Fruit fly (Drosophila melanogaster) whole organism, embryonic: ENCODE results near the gene CNMaR.

Experiments
- Atf6 ChIP-seq: fragments of 200-800 bp; sonication (Bioruptor generic); IDR thresholded peaks from 2 replicates; pipeline ENCODE4 v1.3.6; 2022; ENCODE audit warnings: missing biosample characterization, missing genetic modification characterization
- B-H2 ChIP-seq: fragments of 200-800 bp; sonication (Bioruptor generic); optimal IDR thresholded peaks from 2 replicates; lab custom pipeline; 2018; ENCODE audit warnings: missing biosample characterization, mild to moderate bottlenecking, missing genetic modification characterization
- BtbVII ChIP-seq: fragments of 200-800 bp; sonication (Bioruptor generic); optimal IDR thresholded peaks from 3 replicates; lab custom pipeline; 2017; ENCODE audit warnings: missing biosample characterization, mild to moderate bottlenecking, missing genetic modification characterization
- CG10543 ChIP-seq: fragments of 200-800 bp; sonication (Bioruptor generic); optimal IDR thresholded peaks from 3 replicates; lab custom pipeline; 2017; ENCODE audit warnings: missing biosample characterization, mild to moderate bottlenecking, missing genetic modification characterization, moderate library complexity
- CG10979 ChIP-seq: fragments of 200-800 bp; sonication (Bioruptor generic); optimal IDR thresholded peaks from 2 replicates; lab custom pipeline; 2018; ENCODE audit warnings: missing biosample characterization, mild to moderate bottlenecking, missing genetic modification characterization, moderate library complexity
- CG12942 ChIP-seq: fragments of 200-800 bp; sonication (Bioruptor generic); optimal IDR thresholded peaks from 3 replicates; lab custom pipeline; 2016; ENCODE audit warnings: missing biosample characterization, missing genetic modification characterization
- CG13123 ChIP-seq: fragments of 200-800 bp; sonication (Bioruptor generic); optimal IDR thresholded peaks from 2 replicates; lab custom pipeline; 2016; ENCODE audit warnings: missing biosample characterization, missing genetic modification characterization
- CG13296 ChIP-seq: fragments of 200-800 bp; sonication (Bioruptor generic); optimal IDR thresholded peaks from 3 replicates; lab custom pipeline; 2018; ENCODE audit warnings: missing biosample characterization, mild to moderate bottlenecking, missing genetic modification characterization
- CG15514 ChIP-seq: fragments of 200-800 bp; sonication (Bioruptor generic); optimal IDR thresholded peaks from 3 replicates; lab custom pipeline; 2017; ENCODE audit warnings: missing biosample characterization, missing genetic modification characterization, mild to moderate bottlenecking, moderate library complexity, missing genetic modification reagents
- CG17612 ChIP-seq: fragments of 200-800 bp; sonication (Bioruptor generic); IDR thresholded peaks from 2 replicates; pipeline ENCODE4 v1.3.6; 2022; ENCODE audit warnings: missing biosample characterization, missing genetic modification characterization
- CG17829 ChIP-seq: fragments of 200-800 bp; optimal IDR thresholded peaks from 2 replicates; lab custom pipeline; 2019; ENCODE audit warnings: missing biosample characterization, mild to moderate bottlenecking, missing genetic modification characterization, moderate library complexity
- CG18476 ChIP-seq: fragments of 200-800 bp; sonication (Bioruptor generic); optimal IDR thresholded peaks from 2 replicates; lab custom pipeline; 2016; ENCODE audit warnings: missing biosample characterization, mild to moderate bottlenecking, missing genetic modification characterization
- CG32767 ChIP-seq: fragments of 200-800 bp; sonication (Bioruptor generic); IDR thresholded peaks from 2 replicates; pipeline ENCODE4 v1.3.6; 2022; ENCODE audit warnings: missing biosample characterization, missing genetic modification characterization
- CG4282 ChIP-seq: fragments of 200-800 bp; sonication (Bioruptor generic); optimal IDR thresholded peaks from 2 replicates; lab custom pipeline; 2016; ENCODE audit warnings: missing biosample characterization, missing genetic modification characterization
- CG6683 ChIP-seq: fragments of 200-800 bp; sonication (Bioruptor generic); optimal IDR thresholded peaks from 2 replicates; lab custom pipeline; 2017; ENCODE audit warnings: missing biosample characterization, mild to moderate bottlenecking, missing genetic modification characterization, missing genetic modification reagents
- CG7987 ChIP-seq: fragments of 200-800 bp; sonication (Bioruptor generic); optimal IDR thresholded peaks from 2 replicates; lab custom pipeline; 2018; ENCODE audit warnings: missing biosample characterization, mild to moderate bottlenecking, missing genetic modification characterization, moderate library complexity
- CG8924 ChIP-seq: fragments of 200-800 bp; optimal IDR thresholded peaks from 3 replicates; lab custom pipeline; 2019; ENCODE audit warnings: missing biosample characterization, mild to moderate bottlenecking, missing genetic modification characterization, moderate library complexity
- Dip2 ChIP-seq: fragments of 200-800 bp; sonication (Bioruptor generic); IDR thresholded peaks from 2 replicates; pipeline ENCODE4 v1.3.6; 2022; ENCODE audit warnings: missing biosample characterization, missing genetic modification characterization
- Fer1 ChIP-seq: fragments of 200-800 bp; sonication (Bioruptor generic); optimal IDR thresholded peaks from 2 replicates; lab custom pipeline; 2017; ENCODE audit warnings: missing biosample characterization, mild to moderate bottlenecking, missing genetic modification characterization
- H2.0 ChIP-seq: fragments of 200-800 bp; sonication (Bioruptor generic); IDR thresholded peaks from 2 replicates; pipeline ENCODE4 v1.3.6; 2022; ENCODE audit warnings: missing biosample characterization, missing genetic modification characterization
- HLH4C ChIP-seq: fragments of 200-800 bp; sonication (Bioruptor generic); IDR thresholded peaks from 3 replicates; pipeline ENCODE4 v1.3.6; 2022; ENCODE audit warnings: missing biosample characterization, missing genetic modification characterization; ENCODE audit not compliant: partially characterized antibody
- HLH54F ChIP-seq: fragments of 200-800 bp; sonication (Bioruptor generic); optimal IDR thresholded peaks from 3 replicates; lab custom pipeline; 2016; ENCODE audit warnings: missing biosample characterization, missing genetic modification characterization
- Hand ChIP-seq: fragments of 200-800 bp; sonication (Bioruptor generic); optimal IDR thresholded peaks from 2 replicates; lab custom pipeline; 2017; ENCODE audit warnings: mild to moderate bottlenecking, missing biosample characterization, missing genetic modification reagents, missing genetic modification characterization
- Nf-YA ChIP-seq: fragments of 200-800 bp; sonication (Bioruptor generic); IDR thresholded peaks from 2 replicates; pipeline ENCODE4 v1.3.6; 2022; ENCODE audit warnings: missing biosample characterization, missing genetic modification characterization
- Opbp ChIP-seq: fragments of 200-800 bp; sonication (Bioruptor generic); IDR thresholded peaks from 3 replicates; pipeline ENCODE4 v1.3.6; 2022; ENCODE audit warnings: missing biosample characterization, missing genetic modification characterization; ENCODE audit not compliant: partially characterized antibody
- Optix ChIP-seq: fragments of 200-800 bp; sonication (Bioruptor generic); IDR thresholded peaks from 3 replicates; pipeline ENCODE4 v1.3.6; 2022; ENCODE audit warnings: missing biosample characterization, missing genetic modification characterization
- Sry-δ ChIP-seq: fragments of 200-800 bp; sonication (Bioruptor generic); optimal IDR thresholded peaks from 2 replicates; lab custom pipeline; 2016; ENCODE audit warnings: missing biosample characterization, missing genetic modification characterization
- Taf1 ChIP-seq: fragments of 200-800 bp; sonication (Bioruptor generic); IDR thresholded peaks from 2 replicates; pipeline ENCODE4 v1.3.6; 2022; ENCODE audit warnings: missing biosample characterization, missing genetic modification characterization
- bcd ChIP-seq: fragments of 200-800 bp; sonication (Bioruptor generic); optimal IDR thresholded peaks from 2 replicates; lab custom pipeline; 2017; ENCODE audit warnings: missing biosample characterization, mild to moderate bottlenecking, missing genetic modification characterization
- chm ChIP-seq: fragments of 200-800 bp; sonication (Bioruptor generic); IDR thresholded peaks from 2 replicates; pipeline ENCODE4 v1.3.6; 2022; ENCODE audit warnings: missing biosample characterization, missing genetic modification characterization
- en ChIP-seq: fragments of 200-800 bp; sonication (Bioruptor generic); optimal IDR thresholded peaks from 2 replicates; lab custom pipeline; 2016; ENCODE audit warnings: missing biosample characterization, missing genetic modification characterization
- grau ChIP-seq: fragments of 200-800 bp; optimal IDR thresholded peaks from 3 replicates; lab custom pipeline; 2019; ENCODE audit warnings: missing biosample characterization, mild to moderate bottlenecking, missing genetic modification characterization, moderate library complexity
- gsb ChIP-seq: fragments of 200-800 bp; sonication (Bioruptor generic); IDR thresholded peaks from 2 replicates; pipeline ENCODE4 v1.3.6; 2022; ENCODE audit warnings: missing biosample characterization, missing genetic modification characterization
- jing ChIP-seq: fragments of 200-800 bp; sonication (Bioruptor generic); optimal IDR thresholded peaks from 2 replicates; lab custom pipeline; 2018; ENCODE audit warnings: missing biosample characterization, mild to moderate bottlenecking, missing genetic modification characterization
- klu ChIP-seq: fragments of 200-800 bp; sonication (Bioruptor generic); IDR thresholded peaks from 2 replicates; pipeline ENCODE4 v1.3.6; 2022; ENCODE audit warnings: missing biosample characterization, missing genetic modification characterization
- lilli ChIP-seq: fragments of 200-800 bp; sonication (Bioruptor generic); optimal IDR thresholded peaks from 3 replicates; lab custom pipeline; 2016; ENCODE audit warnings: missing biosample characterization, missing genetic modification characterization
- lov ChIP-seq, 2 experiments: fragments of 200-800 bp in 1 of 2; fragments of >200 bp in 1 of 2; sonication (Bioruptor generic) in 1 of 2; IDR thresholded peaks in 1 of 2; optimal IDR thresholded peaks in 1 of 2; 2 replicates in 1 of 2; 3 replicates in 1 of 2; pipeline versions ENCODE4 v1.3.6 to Lab custom; 2017 to 2022; ENCODE audit warnings: missing biosample characterization in 1 of 2, missing genetic modification characterization in 1 of 2
- onecut ChIP-seq: fragments of 200-800 bp; sonication (Bioruptor generic); IDR thresholded peaks from 2 replicates; pipeline ENCODE4 v1.3.6; 2022; ENCODE audit warnings: missing biosample characterization, missing genetic modification characterization
- pan ChIP-seq, 4 experiments: fragments of >200 bp in 3 of 4; fragments of 200-800 bp in 1 of 4; sonication (Bioruptor generic) in 1 of 4; optimal IDR thresholded peaks in 3 of 4; IDR thresholded peaks in 1 of 4; 2 replicates each; pipeline versions ENCODE4 v1.3.6 to Lab custom; 2017 to 2022; ENCODE audit warnings: missing biosample characterization in 2 of 4, missing genetic modification characterization in 2 of 4, mixed read lengths in 1 of 4
- pita ChIP-seq: fragments of 200-800 bp; sonication (Bioruptor generic); optimal IDR thresholded peaks from 2 replicates; lab custom pipeline; 2017; ENCODE audit warnings: missing biosample characterization, mild to moderate bottlenecking, missing genetic modification characterization
- prd ChIP-seq, 3 experiments: fragments of >200 bp in 2 of 3; fragments of 200-800 bp in 1 of 3; sonication (Bioruptor generic) in 1 of 3; optimal IDR thresholded peaks in 2 of 3; IDR thresholded peaks in 1 of 3; 2 replicates in 2 of 3; 3 replicates in 1 of 3; pipeline versions ENCODE4 v1.3.6 to Lab custom; 2017 to 2022; ENCODE audit warnings: missing biosample characterization in 1 of 3, missing genetic modification characterization in 1 of 3
- rib ChIP-seq: fragments of 200-800 bp; sonication (Bioruptor generic); IDR thresholded peaks from 2 replicates; pipeline ENCODE4 v1.3.6; 2022; ENCODE audit warnings: missing biosample characterization, missing genetic modification characterization
- schlank ChIP-seq: fragments of 200-800 bp; sonication (Bioruptor generic); optimal IDR thresholded peaks from 2 replicates; lab custom pipeline; 2018; ENCODE audit warnings: missing biosample characterization, mild to moderate bottlenecking, missing genetic modification characterization
- sim ChIP-seq: fragments of 200-800 bp; sonication (Bioruptor generic); IDR thresholded peaks from 2 replicates; pipeline ENCODE4 v1.3.6; 2022; ENCODE audit warnings: missing biosample characterization, missing genetic modification characterization
- slou ChIP-seq: fragments of 200-800 bp; sonication (Bioruptor generic); optimal IDR thresholded peaks from 3 replicates; lab custom pipeline; 2016; ENCODE audit warnings: missing biosample characterization, missing genetic modification characterization
- sna ChIP-seq: fragments of 200-800 bp; sonication (Bioruptor generic); IDR thresholded peaks from 2 replicates; pipeline ENCODE4 v1.3.6; 2022; ENCODE audit warnings: missing biosample characterization, missing genetic modification characterization; ENCODE audit not compliant: partially characterized antibody
- z ChIP-seq: fragments of 200-800 bp; sonication (Bioruptor generic); IDR thresholded peaks from 3 replicates; pipeline ENCODE4 v1.3.6; 2022; ENCODE audit warnings: missing biosample characterization, missing genetic modification characterization

The CNMaR gene

dm6 chr3L:9614589-9615442 is 29.1 kb upstream of the CNMaR start, which contains the start of gene LanB2 (continued):
- no peak for TF ChIP-seq CG12942 (GFP tag; lab: Kevin White, UChicago)
- no peak for TF ChIP-seq prd (optimal IDR thresholded peaks at IDR 0.05; lab: Kevin White, UChicago)
- TF ChIP-seq prd (GFP tag; IDR thresholded peaks at IDR 0.05; lab: Robert Waterston, UW) = no peak
- peak; percentile 99 for TF ChIP-seq z (GFP tag; lab: Robert Waterston, UW)
- no peak for TF ChIP-seq CG6683 (GFP tag; lab: Kevin White, UChicago)
- no peak for TF ChIP-seq Dip2 (GFP tag; lab: Robert Waterston, UW)
- no peak for TF ChIP-seq CG10979 (tag; lab: Kevin White, UChicago)
- TF ChIP-seq Fer1 (GFP tag; lab: Kevin White, UChicago) = peak; percentile 44
- TF ChIP-seq Optix (GFP tag; lab: Robert Waterston, UW) = no peak
- peak; percentile 10 for TF ChIP-seq CG13296 (GFP tag; lab: Kevin White, UChicago)
- peak; percentile 16 for TF ChIP-seq CG7987 (GFP tag; lab: Kevin White, UChicago)
- TF ChIP-seq HLH4C = peak; percentile 25; the same call in 1 of the 3 replicates
- peak; percentile 18 for TF ChIP-seq CG8924 (tag; lab: Kevin White, UChicago)
- TF ChIP-seq pita (GFP tag; lab: Kevin White, UChicago) = no peak
- TF ChIP-seq CG4282 (GFP tag; lab: Kevin White, UChicago) = no peak
- TF ChIP-seq grau (tag; lab: Kevin White, UChicago) = no peak
- TF ChIP-seq H2.0 (GFP tag; lab: Robert Waterston, UW) = no peak
- peak; percentile 47 for TF ChIP-seq BtbVII (GFP tag; lab: Kevin White, UChicago)
- peak; percentile 45 for TF ChIP-seq Hand (GFP tag; lab: Kevin White, UChicago)
- no peak for TF ChIP-seq Sry-δ (GFP tag; lab: Kevin White, UChicago)
- peak; percentile 14 for TF ChIP-seq CG15514 (GFP tag; lab: Kevin White, UChicago)
- TF ChIP-seq sim = 0 out of 2 replicates have a peak, but pooled peaks have one; percentile 15
- TF ChIP-seq schlank = peak; percentile 54
- no peak for TF ChIP-seq slou (GFP tag; lab: Kevin White, UChicago)
- no peak for TF ChIP-seq bcd (GFP tag; lab: Kevin White, UChicago)
- 0 out of 2 replicates have a peak, but pooled peaks have one; percentile 44 for TF ChIP-seq chm (GFP tag; lab: Robert Waterston, UW)
- no peak for TF ChIP-seq CG17612 (GFP tag; lab: Robert Waterston, UW)
- TF ChIP-seq lilli (GFP tag; lab: Kevin White, UChicago) = no peak
- TF ChIP-seq lov (optimal IDR thresholded peaks at IDR 0.05; lab: Kevin White, UChicago) = no peak
- TF ChIP-seq lov (GFP tag; IDR thresholded peaks at IDR 0.05; lab: Robert Waterston, UW) = no peak
- no peak for TF ChIP-seq gsb (GFP tag; lab: Robert Waterston, UW)
- TF ChIP-seq Taf1 (GFP tag; lab: Robert Waterston, UW) = no peak
- TF ChIP-seq rib = no peak
- TF ChIP-seq B-H2 = peak; percentile 47
- TF ChIP-seq CG17829 (tag; lab: Kevin White, UChicago) = peak; percentile 37
- peak; percentile 61; the same call in 2 of the 3 replicates for TF ChIP-seq Opbp (GFP tag; lab: Robert Waterston, UW)
- peak; percentile 50 for TF ChIP-seq CG10543 (GFP tag; lab: Kevin White, UChicago)
- TF ChIP-seq onecut (GFP tag; lab: Robert Waterston, UW) = no peak
- TF ChIP-seq klu (GFP tag; lab: Robert Waterston, UW) = no peak
- 0 out of 2 replicates have a peak, but pooled peaks have one; percentile 48 for TF ChIP-seq CG32767 (GFP tag; lab: Robert Waterston, UW)
- no peak for TF ChIP-seq sna (GFP tag; lab: Robert Waterston, UW)
- no peak for TF ChIP-seq jing
- TF ChIP-seq Nf-YA = 0 out of 2 replicates have a peak, but pooled peaks have one; percentile 14
- no peak for TF ChIP-seq CG13123 (GFP tag; lab: Kevin White, UChicago)
- no peak for TF ChIP-seq HLH54F (GFP tag; lab: Kevin White, UChicago)
- no peak for TF ChIP-seq pan (optimal IDR thresholded peaks at IDR 0.05; lab: Kevin White, UChicago)
- no peak for TF ChIP-seq pan (GFP tag; optimal IDR thresholded peaks at IDR 0.05 in 1 of 2, IDR thresholded peaks at IDR 0.05 in 1 of 2)
- TF ChIP-seq en (GFP tag; lab: Kevin White, UChicago) = no peak
- no peak for TF ChIP-seq CG18476 (GFP tag; lab: Kevin White, UChicago)
- peak; percentile 46; the same call in 1 of the 2 replicates for TF ChIP-seq Atf6 (GFP tag; lab: Robert Waterston, UW)
